Fruit fly (Drosophila melanogaster) whole organism: ENCODE data around the gene CG4455.

Source experiments
- CG8478 ChIP-seq: fragments of >200 bp; optimal IDR thresholded peaks from 2 replicates; lab custom pipeline; 2018; ENCODE audit warnings: inconsistent platforms
- Dll ChIP-seq: fragments of >200 bp; optimal IDR thresholded peaks from 2 replicates; lab custom pipeline; 2017
- EcR ChIP-seq, 2 experiments: fragments of >200 bp; optimal IDR thresholded peaks; 2 replicates each; lab custom pipeline; 2017; ENCODE audit warnings: missing biosample characterization in 2 of 2, missing genetic modification characterization in 2 of 2, missing genetic modification reagents in 2 of 2
- pan ChIP-seq: fragments of >200 bp; optimal IDR thresholded peaks from 2 replicates; lab custom pipeline; 2017
- psq ChIP-seq: fragments of >200 bp; optimal IDR thresholded peaks from 2 replicates; lab custom pipeline; 2017
- usp ChIP-seq: fragments of >200 bp; optimal IDR thresholded peaks from 2 replicates; lab custom pipeline; 2017; ENCODE audit warnings: missing biosample characterization, missing genetic modification characterization, mixed read lengths

The CG4455 gene

dm6 chr2L:16352585-16353580, at the start of gene CG4455, which contains the start of the genes Hyls1 and chif:
TSS of gene CG4455 (plus strand) at chr2L:16352934.
TSS of gene Hyls1 (minus strand) at chr2L:16352628.
TSS of gene chif (minus strand) at chr2L:16352628.
- TF ChIP-seq Dll (lab: Kevin White, UChicago) (no peak), pan (lab: Kevin White, UChicago) (no peak), EcR (GFP tag; optimal IDR thresholded peaks at IDR 0.05; lab: Kevin White, UChicago) (no peak), psq (no peak), CG8478 (lab: Kevin White, UChicago) (no peak), usp (GFP tag; lab: Kevin White, UChicago) (no peak)

dm6 chr2L:16307026-16307703, 45.6 kb upstream of the CG4455 start, which contains the start of the genes CG5861 and Syx5:
TSS of gene CG5861 (minus strand) at chr2L:16307298.
TSS of gene Syx5 (plus strand) at chr2L:16307346.
- TF ChIP-seq EcR (GFP tag; optimal IDR thresholded peaks at IDR 0.05; lab: Kevin White, UChicago) (no peak), Dll (lab: Kevin White, UChicago) (no peak), CG8478 (lab: Kevin White, UChicago) (no peak), psq (no peak), pan (lab: Kevin White, UChicago) (no peak), usp (GFP tag; lab: Kevin White, UChicago) (no peak)

dm6 chr2L:16310648-16311047, 42.1 kb upstream of the CG4455 start, which contains the start of the genes cni and fzy:
TSS of gene cni (minus strand) at chr2L:16310726.
TSS of gene fzy (plus strand) at chr2L:16310956.
- TF ChIP-seq Dll (lab: Kevin White, UChicago) (no peak), pan (lab: Kevin White, UChicago) (no peak), EcR (GFP tag; optimal IDR thresholded peaks at IDR 0.05; lab: Kevin White, UChicago) (no peak), CG8478 (lab: Kevin White, UChicago) (no peak)

- TF ChIP-seq EcR (GFP tag; optimal IDR thresholded peaks at IDR 0.05; lab: Kevin White, UChicago) (no peak), psq (no peak)
Measured at dm6 chr2L:16315027-16315426, 37.7 kb upstream of the CG4455 start.

dm6 chr2L:16315844-16316243, 36.9 kb upstream of the CG4455 start:
- TF ChIP-seq EcR (GFP tag; optimal IDR thresholded peaks at IDR 0.05; lab: Kevin White, UChicago) = no peak
- TF ChIP-seq psq = no peak
- no peak for TF ChIP-seq Dll (lab: Kevin White, UChicago)
- TF ChIP-seq pan (lab: Kevin White, UChicago) = no peak
- TF ChIP-seq CG8478 (lab: Kevin White, UChicago) = no peak
- no peak for TF ChIP-seq usp (GFP tag; lab: Kevin White, UChicago)

dm6 chr2L:16316410-16316809, 36.3 kb upstream of the CG4455 start:
- TF ChIP-seq EcR (GFP tag; optimal IDR thresholded peaks at IDR 0.05; lab: Kevin White, UChicago) = no peak
- no peak for TF ChIP-seq psq
- no peak for TF ChIP-seq pan (lab: Kevin White, UChicago)
- TF ChIP-seq CG8478 (lab: Kevin White, UChicago) = no peak
- TF ChIP-seq Dll (lab: Kevin White, UChicago) = no peak
- TF ChIP-seq usp (GFP tag; lab: Kevin White, UChicago) = no peak

- TF ChIP-seq usp (GFP tag; lab: Kevin White, UChicago) (no peak), psq (no peak), pan (lab: Kevin White, UChicago) (no peak), EcR (GFP tag; optimal IDR thresholded peaks at IDR 0.05; lab: Kevin White, UChicago) (no peak)
Measured at dm6 chr2L:16317131-16317530, 35.6 kb upstream of the CG4455 start.

dm6 chr2L:16317777-16318610, 34.7 kb upstream of the CG4455 start:
- no peak for TF ChIP-seq CG8478 (lab: Kevin White, UChicago)
- TF ChIP-seq EcR (GFP tag; optimal IDR thresholded peaks at IDR 0.05; lab: Kevin White, UChicago) = no peak
- TF ChIP-seq usp (GFP tag; lab: Kevin White, UChicago) = no peak
- TF ChIP-seq Dll (lab: Kevin White, UChicago) = no peak
- TF ChIP-seq pan (lab: Kevin White, UChicago) = no peak
- TF ChIP-seq psq = no peak

- TF ChIP-seq pan (lab: Kevin White, UChicago) (no peak), psq (no peak), usp (GFP tag; lab: Kevin White, UChicago) (no peak), Dll (lab: Kevin White, UChicago) (no peak), EcR (GFP tag; optimal IDR thresholded peaks at IDR 0.05; lab: Kevin White, UChicago) (no peak), CG8478 (lab: Kevin White, UChicago) (no peak)
Measured at dm6 chr2L:16319743-16320142, 33.0 kb upstream of the CG4455 start.

- no peak for TF ChIP-seq usp (GFP tag; lab: Kevin White, UChicago)
- TF ChIP-seq pan (lab: Kevin White, UChicago) = no peak
- no peak for TF ChIP-seq Dll (lab: Kevin White, UChicago)
- no peak for TF ChIP-seq psq
- TF ChIP-seq CG8478 (lab: Kevin White, UChicago) = no peak
Measured at dm6 chr2L:16320428-16320827, 32.3 kb upstream of the CG4455 start.

- no peak for TF ChIP-seq CG8478 (lab: Kevin White, UChicago)
- TF ChIP-seq Dll (lab: Kevin White, UChicago) = no peak
- no peak for TF ChIP-seq pan (lab: Kevin White, UChicago)
- TF ChIP-seq EcR (GFP tag; optimal IDR thresholded peaks at IDR 0.05; lab: Kevin White, UChicago) = no peak
- no peak for TF ChIP-seq psq
- no peak for TF ChIP-seq usp (GFP tag; lab: Kevin White, UChicago)
Measured at dm6 chr2L:16321209-16321608, 31.5 kb upstream of the CG4455 start.
